Fruit fly (Drosophila melanogaster): Measurements from ENCODE around the gene CG33643.

The CG33643 gene

dm6 chr2L:13550488-13551033 is 19.7 kb downstream of the CG33643 start:
- no peak for TF ChIP-seq br (GFP tag; optimal IDR thresholded peaks at IDR 0.05)
- peak; percentile 87 for TF ChIP-seq Dif (GFP tag; optimal IDR thresholded peaks at IDR 0.05; ENCODE audit: partially characterized antibody)
- no peak for TF ChIP-seq GATAd (GFP tag; optimal IDR thresholded peaks at IDR 0.05)
- TF ChIP-seq tai (GFP tag; optimal IDR thresholded peaks at IDR 0.05) = no peak
- TF ChIP-seq fru (GFP tag; optimal IDR thresholded peaks at IDR 0.05) = no peak
- peak; percentile 39 for TF ChIP-seq Hnf4 (GFP tag; optimal IDR thresholded peaks at IDR 0.05)
- TF ChIP-seq woc (GFP tag; optimal IDR thresholded peaks at IDR 0.05) = no peak
- TF ChIP-seq HLH106 (tag; optimal IDR thresholded peaks at IDR 0.05) = no peak
- no peak for TF ChIP-seq ey (GFP tag; optimal IDR thresholded peaks at IDR 0.05)
- peak; percentile 69 for TF ChIP-seq psq (GFP tag; optimal IDR thresholded peaks at IDR 0.05)
- peak; percentile 60 for TF ChIP-seq Vsx2 (GFP tag; optimal IDR thresholded peaks at IDR 0.05; ENCODE audit: partially characterized antibody)
- peak; percentile 39 to 78 for TF ChIP-seq dl (GFP tag; optimal IDR thresholded peaks at IDR 0.05; ENCODE audit: insufficient read depth in 1 of 2, partially characterized antibody in 2 of 2)

dm6 chr2L:13552686-13553085 is 21.8 kb downstream of the CG33643 start:
- TF ChIP-seq foxo (GFP tag; optimal IDR thresholded peaks at IDR 0.05) (no peak), Vsx2 (GFP tag; optimal IDR thresholded peaks at IDR 0.05; ENCODE audit: partially characterized antibody) (peak; percentile 97), GATAd (GFP tag; optimal IDR thresholded peaks at IDR 0.05) (no peak), psq (GFP tag; optimal IDR thresholded peaks at IDR 0.05) (peak; percentile 58)

dm6 chr2L:13554547-13555159 is 23.8 kb downstream of the CG33643 start:
- no peak for TF ChIP-seq lola (GFP tag; optimal IDR thresholded peaks at IDR 0.05)
- TF ChIP-seq dmrt93B (GFP tag; optimal IDR thresholded peaks at IDR 0.05) = no peak
- TF ChIP-seq N (GFP tag; optimal IDR thresholded peaks at IDR 0.05) = no peak
- TF ChIP-seq psq (GFP tag; optimal IDR thresholded peaks at IDR 0.05) = peak; percentile 90
- TF ChIP-seq woc (GFP tag; optimal IDR thresholded peaks at IDR 0.05) = no peak
- no peak for TF ChIP-seq Hnf4 (GFP tag; optimal IDR thresholded peaks at IDR 0.05)
- TF ChIP-seq Vsx2 (GFP tag; optimal IDR thresholded peaks at IDR 0.05; ENCODE audit: partially characterized antibody) = peak; percentile 10

- TF ChIP-seq psq (GFP tag; optimal IDR thresholded peaks at IDR 0.05) (no peak), Mio (GFP tag; optimal IDR thresholded peaks at IDR 0.05) (no peak), Dfd (GFP tag; optimal IDR thresholded peaks at IDR 0.05) (no peak), Hr83 (GFP tag; optimal IDR thresholded peaks at IDR 0.05; ENCODE audit: poor library complexity, severe bottlenecking) (no peak), Rel (GFP tag; optimal IDR thresholded peaks at IDR 0.05) (no peak), Rel (tag; optimal IDR thresholded peaks at IDR 0.05) (no peak), sv (GFP tag; optimal IDR thresholded peaks at IDR 0.05) (no peak), dmrt93B (GFP tag; optimal IDR thresholded peaks at IDR 0.05) (no peak), h (GFP tag; optimal IDR thresholded peaks at IDR 0.05) (no peak), dsf (GFP tag; optimal IDR thresholded peaks at IDR 0.05; ENCODE audit: borderline replicate concordance) (no peak), pan (optimal IDR thresholded peaks at IDR 0.05) (no peak), Abd-B (GFP tag; optimal IDR thresholded peaks at IDR 0.05) (no peak), sage (GFP tag; optimal IDR thresholded peaks at IDR 0.05) (no peak)
Measured at dm6 chr2L:13555397-13555796, 24.5 kb downstream of the CG33643 start.

- TF ChIP-seq psq (GFP tag; optimal IDR thresholded peaks at IDR 0.05) (no peak), N (GFP tag; optimal IDR thresholded peaks at IDR 0.05) (no peak), Sp1 (GFP tag; optimal IDR thresholded peaks at IDR 0.05) (no peak), Jra (GFP tag; optimal IDR thresholded peaks at IDR 0.05) (no peak), Hnf4 (GFP tag; optimal IDR thresholded peaks at IDR 0.05) (no peak), lola (GFP tag; optimal IDR thresholded peaks at IDR 0.05) (no peak), woc (GFP tag; optimal IDR thresholded peaks at IDR 0.05) (no peak), br (GFP tag; optimal IDR thresholded peaks at IDR 0.05) (no peak), dl (GFP tag; optimal IDR thresholded peaks at IDR 0.05; ENCODE audit: insufficient read depth in 1 of 2, partially characterized antibody in 2 of 2) (no peak)
Measured at dm6 chr2L:13568938-13569337, 38.1 kb downstream of the CG33643 start.

- TF ChIP-seq CG32264 (GFP tag; optimal IDR thresholded peaks at IDR 0.05) = no peak
- TF ChIP-seq sage (GFP tag; optimal IDR thresholded peaks at IDR 0.05) = no peak
- no peak for TF ChIP-seq Vsx2 (GFP tag; optimal IDR thresholded peaks at IDR 0.05; ENCODE audit: partially characterized antibody)
- TF ChIP-seq Sp1 (GFP tag; optimal IDR thresholded peaks at IDR 0.05) = no peak
- no peak for TF ChIP-seq foxo (GFP tag; optimal IDR thresholded peaks at IDR 0.05)
- no peak for TF ChIP-seq sv (GFP tag; optimal IDR thresholded peaks at IDR 0.05)
Measured at dm6 chr2L:13570016-13570415, 39.1 kb downstream of the CG33643 start.
